Worm (Caenorhabditis elegans) whole organism, young adult: ENCODE measurements around the gene fbxa-127.

ENCODE experiments used
- B0336.3 ChIP-seq: fragments of 200-800 bp; sonication (Bioruptor generic); IDR thresholded peaks from 2 replicates; pipeline ENCODE4 v1.3.6; 2022; ENCODE audit warnings: missing genetic modification characterization, missing compliant biosample characterization
- D2030.7 ChIP-seq: fragments of 200-800 bp; sonication (Bioruptor generic); IDR thresholded peaks from 2 replicates; pipeline ENCODE4 v1.3.6; 2022; ENCODE audit warnings: missing genetic modification reagents, missing genetic modification characterization, missing compliant biosample characterization
- F33H1.4 ChIP-seq: fragments of 200-800 bp; sonication (Bioruptor generic); IDR thresholded peaks from 2 replicates; pipeline ENCODE4 v1.3.6; 2022; ENCODE audit warnings: missing genetic modification reagents, missing genetic modification characterization, missing compliant biosample characterization
- F39B2.1 ChIP-seq: fragments of 200-800 bp; sonication (Bioruptor generic); IDR thresholded peaks from 2 replicates; pipeline ENCODE4 v1.3.6; 2022; ENCODE audit warnings: missing genetic modification reagents, missing genetic modification characterization, missing compliant biosample characterization
- F49E8.2 ChIP-seq: sonication (generic microtip); optimal IDR thresholded peaks from 3 replicates; lab custom pipeline; 2017; ENCODE audit warnings: missing genetic modification characterization, mild to moderate bottlenecking, missing compliant biosample characterization, antibody characterized with exemption, moderate library complexity; ENCODE audit not compliant: insufficient read depth
- atf-7 ChIP-seq: sonication (generic microtip); optimal IDR thresholded peaks from 2 replicates; lab custom pipeline; 2017; ENCODE audit warnings: mild to moderate bottlenecking, missing genetic modification characterization, missing compliant biosample characterization
- attf-6 ChIP-seq: fragments of 200-800 bp; sonication (Bioruptor generic); IDR thresholded peaks from 2 replicates; pipeline ENCODE4 v1.3.6; 2022; ENCODE audit warnings: missing genetic modification reagents, missing genetic modification characterization, missing compliant biosample characterization
- cebp-1 ChIP-seq, 2 experiments: fragments of 200-800 bp in 1 of 2; sonication (Bioruptor generic) in 1 of 2; sonication (generic microtip) in 1 of 2; IDR thresholded peaks in 1 of 2; optimal IDR thresholded peaks in 1 of 2; 2 replicates each; pipeline versions ENCODE4 v1.3.6 to Lab custom; 2017 to 2022; ENCODE audit warnings: missing compliant biosample characterization in 2 of 2, missing genetic modification characterization in 2 of 2, mild to moderate bottlenecking in 1 of 2, missing genetic modification reagents in 1 of 2, moderate library complexity in 1 of 2
- ceh-100 ChIP-seq: fragments of 200-800 bp; sonication (Bioruptor generic); IDR thresholded peaks from 2 replicates; pipeline ENCODE4 v1.3.6; 2022; ENCODE audit warnings: missing genetic modification reagents, missing genetic modification characterization, missing compliant biosample characterization
- ceh-91 ChIP-seq: fragments of 200-800 bp; sonication (Bioruptor generic); IDR thresholded peaks from 2 replicates; pipeline ENCODE4 v1.3.6; 2022; ENCODE audit warnings: missing genetic modification reagents, missing genetic modification characterization, missing compliant biosample characterization
- dox-1 ChIP-seq: fragments of 200-800 bp; sonication (Bioruptor generic); IDR thresholded peaks from 2 replicates; pipeline ENCODE4 v1.3.6; 2022; ENCODE audit warnings: missing genetic modification reagents, missing genetic modification characterization, missing compliant biosample characterization
- dpl-1 ChIP-seq: fragments of 150-350 bp; optimal IDR thresholded peaks from 2 replicates; lab custom pipeline; 2014; ENCODE audit warnings: missing biosample characterization, missing genetic modification reagents, missing genetic modification characterization
- efl-1 ChIP-seq: fragments of 150-350 bp; optimal IDR thresholded peaks from 2 replicates; lab custom pipeline; 2014; ENCODE audit warnings: missing biosample characterization, missing genetic modification reagents, missing genetic modification characterization
- egrh-3 ChIP-seq: fragments of 200-800 bp; sonication (Bioruptor generic); IDR thresholded peaks from 2 replicates; pipeline ENCODE4 v1.3.6; 2022; ENCODE audit warnings: missing genetic modification reagents, missing genetic modification characterization, missing compliant biosample characterization
- hlh-12 ChIP-seq: sonication (generic microtip); optimal IDR thresholded peaks from 2 replicates; lab custom pipeline; 2016; ENCODE audit warnings: missing genetic modification characterization, missing compliant biosample characterization
- hsf-1 ChIP-seq: fragments of 200-800 bp; sonication (Bioruptor generic); IDR thresholded peaks from 2 replicates; pipeline ENCODE4 v1.3.6; 2022; ENCODE audit warnings: missing genetic modification reagents, missing genetic modification characterization, missing compliant biosample characterization
- lag-1 ChIP-seq: fragments of 200-800 bp; sonication (Bioruptor generic); IDR thresholded peaks from 2 replicates; pipeline ENCODE4 v1.3.6; 2022; ENCODE audit warnings: missing genetic modification reagents, missing genetic modification characterization, missing compliant biosample characterization
- let-607 ChIP-seq, 2 experiments: fragments of 200-800 bp in 1 of 2; sonication (Bioruptor generic) in 1 of 2; sonication (generic microtip) in 1 of 2; optimal IDR thresholded peaks; 2 replicates each; lab custom pipeline; 2016 to 2018; ENCODE audit warnings: mild to moderate bottlenecking in 2 of 2, missing compliant biosample characterization in 2 of 2, missing genetic modification characterization in 2 of 2, moderate library complexity in 2 of 2, missing genotype in 1 of 2
- lin-35 ChIP-seq, 3 experiments: fragments of 150-350 bp in 2 of 3; sonication (generic microtip) in 1 of 3; optimal IDR thresholded peaks; 2 replicates each; lab custom pipeline; 2014 to 2018; ENCODE audit warnings: missing biosample characterization in 3 of 3, missing genetic modification characterization in 3 of 3, missing genetic modification reagents in 3 of 3
- lin-40 ChIP-seq: sonication (generic microtip); optimal IDR thresholded peaks from 2 replicates; lab custom pipeline; 2016; ENCODE audit warnings: missing genetic modification characterization, mild to moderate bottlenecking, missing compliant biosample characterization, missing genotype, missing genetic modification reagents
- lin-54 ChIP-seq: fragments of 200-800 bp; sonication (Bioruptor generic); optimal IDR thresholded peaks from 2 replicates; lab custom pipeline; 2018; ENCODE audit warnings: mild to moderate bottlenecking, missing genetic modification characterization, missing compliant biosample characterization
- lsl-1 ChIP-seq: fragments of 200-800 bp; sonication (Bioruptor generic); optimal IDR thresholded peaks from 2 replicates; lab custom pipeline; 2018; ENCODE audit warnings: mild to moderate bottlenecking, missing genetic modification characterization, moderate library complexity, missing compliant biosample characterization
- lsy-27 ChIP-seq: sonication (generic microtip); optimal IDR thresholded peaks from 2 replicates; lab custom pipeline; 2017; ENCODE audit warnings: missing genetic modification characterization, mild to moderate bottlenecking, missing compliant biosample characterization, antibody characterized with exemption, missing genotype, borderline replicate concordance; ENCODE audit not compliant: insufficient read depth
- madf-6 ChIP-seq: fragments of 200-800 bp; sonication (Bioruptor generic); IDR thresholded peaks from 2 replicates; pipeline ENCODE4 v1.3.6; 2022; ENCODE audit warnings: missing genetic modification reagents, missing genetic modification characterization, missing compliant biosample characterization
- madf-8 ChIP-seq: fragments of 200-800 bp; sonication (Bioruptor generic); conservative IDR thresholded peaks from 2 replicates; pipeline ENCODE4 v1.3.6; 2022; ENCODE audit warnings: missing genetic modification reagents, missing genetic modification characterization, missing compliant biosample characterization
- mcd-1 ChIP-seq: fragments of 200-800 bp; sonication (Bioruptor generic); IDR thresholded peaks from 2 replicates; pipeline ENCODE4 v1.3.6; 2022; ENCODE audit warnings: missing genetic modification reagents, missing genetic modification characterization, missing compliant biosample characterization
- nfyb-1 ChIP-seq: fragments of 200-800 bp; sonication (Bioruptor generic); IDR thresholded peaks from 2 replicates; pipeline ENCODE4 v1.3.6; 2022; ENCODE audit warnings: missing genetic modification reagents, missing genetic modification characterization, missing compliant biosample characterization
- pha-4 ChIP-seq: fragments of 150-350 bp; sonication (generic microtip); optimal IDR thresholded peaks from 2 replicates; lab custom pipeline; 2014; ENCODE audit warnings: missing biosample characterization, missing genetic modification reagents, missing genetic modification characterization
- snpc-1.1 ChIP-seq: sonication (generic microtip); optimal IDR thresholded peaks from 2 replicates; lab custom pipeline; 2017; ENCODE audit warnings: missing genetic modification characterization, mild to moderate bottlenecking, missing compliant biosample characterization, antibody characterized with exemption, moderate library complexity, missing genotype, missing genetic modification reagents; ENCODE audit not compliant: insufficient read depth
- xnd-1 ChIP-seq: sonication (generic microtip); optimal IDR thresholded peaks from 2 replicates; lab custom pipeline; 2016; ENCODE audit warnings: missing genotype, missing genetic modification reagents, missing genetic modification characterization, missing compliant biosample characterization
- zfh-2 ChIP-seq: fragments of 200-800 bp; sonication (Bioruptor generic); conservative IDR thresholded peaks from 2 replicates; pipeline ENCODE4 v1.3.6; 2022; ENCODE audit warnings: missing genetic modification reagents, missing genetic modification characterization, missing compliant biosample characterization
- ztf-22 ChIP-seq: fragments of 200-800 bp; sonication (Bioruptor generic); optimal IDR thresholded peaks from 2 replicates; lab custom pipeline; 2018; ENCODE audit warnings: mild to moderate bottlenecking, missing genetic modification characterization, moderate library complexity, missing compliant biosample characterization
- ztf-28 ChIP-seq: fragments of 200-800 bp; sonication (Bioruptor generic); IDR thresholded peaks from 2 replicates; pipeline ENCODE4 v1.3.6; 2022; ENCODE audit warnings: missing genetic modification reagents, missing genetic modification characterization, missing compliant biosample characterization

fbxa-127 gene

DNA sequence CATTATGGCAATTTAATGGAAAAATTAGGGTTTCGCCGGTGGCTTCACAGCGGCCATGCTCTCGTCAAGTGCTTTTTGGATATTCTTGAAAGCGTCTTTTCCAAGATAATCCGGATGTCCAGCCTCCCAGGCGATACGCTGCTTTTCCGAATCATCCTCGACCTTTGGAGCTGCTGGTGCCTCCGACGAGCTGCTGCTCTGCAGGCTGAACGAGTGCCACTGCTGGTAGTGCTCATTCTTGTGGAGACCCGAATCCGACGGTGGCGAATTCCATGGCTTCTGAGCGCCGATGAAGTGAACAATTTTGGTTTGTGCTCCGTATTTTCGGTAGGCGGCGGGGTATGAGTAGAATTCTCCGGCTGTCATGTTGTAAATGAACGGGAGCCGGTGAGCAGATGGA, 16.7 kb downstream of the fbxa-127 start:
- no peak for TF ChIP-seq ztf-22 (GFP tag; lab: Kevin White, UChicago)
- TF ChIP-seq dox-1 (GFP tag; lab: Robert Waterston, UW) = 0 out of 2 replicates have a peak, but pooled peaks have one; percentile 21
- peak; percentile 74 for TF ChIP-seq zfh-2
- peak; percentile 63; the same call in 1 of the 2 replicates for TF ChIP-seq egrh-3 (GFP tag; lab: Robert Waterston, UW)

- TF ChIP-seq lin-35 (GFP tag; optimal IDR thresholded peaks at IDR 0.05; lab: Kevin White, UChicago) (peak in 1 of 3 experiments; percentile 53), mcd-1 (GFP tag; lab: Robert Waterston, UW) (no peak; the same call in 1 of the 2 replicates), dpl-1 (peak; percentile 55), pha-4 (tag; lab: Kevin White, UChicago) (no peak), F49E8.2 (peak; percentile 22), attf-6 (peak; percentile 78), hlh-12 (tag; lab: Kevin White, UChicago) (no peak), lag-1 (GFP tag; lab: Robert Waterston, UW) (no peak), madf-8 (GFP tag; lab: Robert Waterston, UW) (peak; percentile 90), ceh-91 (peak; percentile 66), ceh-100 (GFP tag; lab: Robert Waterston, UW) (peak; percentile 71), F33H1.4 (GFP tag; lab: Robert Waterston, UW) (peak; percentile 59), atf-7 (tag; lab: Kevin White, UChicago) (no peak), cebp-1 (GFP tag; IDR thresholded peaks at IDR 0.05; lab: Robert Waterston, UW) (no peak), cebp-1 (tag; optimal IDR thresholded peaks at IDR 0.05; lab: Kevin White, UChicago) (no peak), F39B2.1 (GFP tag; lab: Robert Waterston, UW) (no peak), efl-1 (peak; percentile 86), snpc-1.1 (tag; lab: Kevin White, UChicago) (peak; percentile 2), D2030.7 (GFP tag; lab: Robert Waterston, UW) (peak; percentile 53; the same call in 1 of the 2 replicates), lin-54 (GFP tag; lab: Kevin White, UChicago) (peak; percentile 36), lsl-1 (peak; percentile 25), lsy-27 (no peak), ztf-28 (GFP tag; lab: Robert Waterston, UW) (no peak), let-607 (tag; optimal IDR thresholded peaks at IDR 0.05; lab: Kevin White, UChicago) (no peak), lin-40 (no peak), hsf-1 (GFP tag; lab: Robert Waterston, UW) (peak; percentile 62; the same call in 1 of the 2 replicates), nfyb-1 (GFP tag; lab: Robert Waterston, UW) (no peak), dox-1 (GFP tag; lab: Robert Waterston, UW) (no peak), madf-6 (GFP tag; lab: Robert Waterston, UW) (peak; percentile 97), B0336.3 (no peak), xnd-1 (tag; lab: Kevin White, UChicago) (peak; percentile 83)
- TF ChIP-seq, all 124 proteins: peak for 16
Observed at ce11 chrV:16746231-16746990, 17.9 kb downstream of the fbxa-127 start, which contains the start of gene gyg-2. TSS of gene gyg-2 (minus strand) at chrV:16746258.
